Fruit fly (Drosophila melanogaster) whole organism, embryonic: Measurements from ENCODE around the gene Syx5.

Experiments
- BEAF-32 ChIP-seq: fragments of 200-800 bp; sonication (Bioruptor generic); optimal IDR thresholded peaks from 3 replicates; lab custom pipeline; 2017; ENCODE audit warnings: missing biosample characterization, missing genetic modification characterization, mild to moderate bottlenecking, moderate library complexity, missing genetic modification reagents
- CG1024 ChIP-seq: fragments of 200-800 bp; sonication (Bioruptor generic); IDR thresholded peaks from 2 replicates; pipeline ENCODE4 v1.3.6; 2022; ENCODE audit warnings: missing biosample characterization, missing genetic modification characterization
- CG10979 ChIP-seq: fragments of 200-800 bp; sonication (Bioruptor generic); optimal IDR thresholded peaks from 2 replicates; lab custom pipeline; 2018; ENCODE audit warnings: missing biosample characterization, mild to moderate bottlenecking, missing genetic modification characterization, moderate library complexity
- CG13424 ChIP-seq: fragments of 200-800 bp; sonication (Bioruptor generic); optimal IDR thresholded peaks from 2 replicates; lab custom pipeline; 2019; ENCODE audit warnings: missing biosample characterization, mild to moderate bottlenecking, missing genetic modification characterization, moderate library complexity
- CG15011 ChIP-seq: fragments of 200-800 bp; sonication (Bioruptor generic); optimal IDR thresholded peaks from 3 replicates; lab custom pipeline; 2018; ENCODE audit warnings: missing biosample characterization, mild to moderate bottlenecking, missing genetic modification characterization
- CG15073 ChIP-seq: fragments of 200-800 bp; sonication (Bioruptor generic); optimal IDR thresholded peaks from 2 replicates; lab custom pipeline; 2016; ENCODE audit warnings: missing biosample characterization, missing genetic modification characterization
- CG1529 ChIP-seq: fragments of 200-800 bp; sonication (Bioruptor generic); optimal IDR thresholded peaks from 3 replicates; lab custom pipeline; 2018; ENCODE audit warnings: missing biosample characterization, missing genetic modification characterization
- CG16779 ChIP-seq: fragments of 200-800 bp; sonication (Bioruptor generic); IDR thresholded peaks from 2 replicates; pipeline ENCODE4 v1.3.6; 2022; ENCODE audit warnings: missing biosample characterization, missing genetic modification characterization
- CG16813 ChIP-seq: fragments of 200-800 bp; sonication (Bioruptor generic); IDR thresholded peaks from 3 replicates; pipeline ENCODE4 v1.3.6; 2022; ENCODE audit warnings: missing biosample characterization, missing genetic modification characterization; ENCODE audit not compliant: partially characterized antibody
- CG18476 ChIP-seq: fragments of 200-800 bp; sonication (Bioruptor generic); optimal IDR thresholded peaks from 2 replicates; lab custom pipeline; 2016; ENCODE audit warnings: missing biosample characterization, mild to moderate bottlenecking, missing genetic modification characterization
- CG18764 ChIP-seq: fragments of 200-800 bp; sonication (Bioruptor generic); optimal IDR thresholded peaks from 3 replicates; lab custom pipeline; 2016; ENCODE audit warnings: missing biosample characterization, missing genetic modification characterization
- CG3163 ChIP-seq: fragments of 200-800 bp; sonication (Bioruptor generic); optimal IDR thresholded peaks from 3 replicates; lab custom pipeline; 2016; ENCODE audit warnings: missing biosample characterization, missing genetic modification characterization
- CG33213 ChIP-seq: fragments of 200-800 bp; sonication (Bioruptor generic); optimal IDR thresholded peaks from 3 replicates; lab custom pipeline; 2016; ENCODE audit warnings: missing biosample characterization, missing genetic modification characterization
- CG3407 ChIP-seq: fragments of 200-800 bp; sonication (Bioruptor generic); optimal IDR thresholded peaks from 2 replicates; lab custom pipeline; 2018; ENCODE audit warnings: missing biosample characterization, mild to moderate bottlenecking, missing genetic modification characterization
- CG3726 ChIP-seq: fragments of 200-800 bp; sonication (Bioruptor generic); IDR thresholded peaks from 3 replicates; pipeline ENCODE4, ENCODE4 v1.3.6; 2022; ENCODE audit warnings: missing biosample characterization, missing genetic modification characterization
- CG4360 ChIP-seq: fragments of 200-800 bp; sonication (Bioruptor generic); IDR thresholded peaks from 2 replicates; pipeline ENCODE4 v1.3.6; 2022; ENCODE audit warnings: missing biosample characterization, missing genetic modification characterization
- CG4730 ChIP-seq: fragments of 200-800 bp; sonication (Bioruptor generic); IDR thresholded peaks from 2 replicates; pipeline ENCODE4 v1.3.6; 2022; ENCODE audit warnings: missing biosample characterization, missing genetic modification characterization
- CG6254 ChIP-seq: fragments of 200-800 bp; sonication (Bioruptor generic); optimal IDR thresholded peaks from 3 replicates; lab custom pipeline; 2017; ENCODE audit warnings: mild to moderate bottlenecking, missing biosample characterization, missing genetic modification reagents, missing genetic modification characterization
- CG8478 ChIP-seq: fragments of >200 bp; optimal IDR thresholded peaks from 2 replicates; lab custom pipeline; 2018
- CG9727 ChIP-seq: fragments of 200-800 bp; sonication (Bioruptor generic); optimal IDR thresholded peaks from 3 replicates; lab custom pipeline; 2017; ENCODE audit warnings: missing biosample characterization, mild to moderate bottlenecking, missing genetic modification characterization
- CG9932 ChIP-seq: fragments of 200-800 bp; sonication (Bioruptor generic); IDR thresholded peaks from 2 replicates; pipeline ENCODE4 v1.3.6; 2022; ENCODE audit warnings: missing biosample characterization, missing genetic modification characterization
- CkIIα-i1 ChIP-seq: fragments of 200-800 bp; sonication (Bioruptor generic); IDR thresholded peaks from 2 replicates; pipeline ENCODE4 v1.3.6; 2022; ENCODE audit warnings: missing biosample characterization, missing genetic modification characterization
- Deaf1 ChIP-seq: fragments of 200-800 bp; optimal IDR thresholded peaks from 3 replicates; lab custom pipeline; 2019; ENCODE audit warnings: missing biosample characterization, mild to moderate bottlenecking, missing genetic modification characterization, moderate library complexity
- Dip3 ChIP-seq: fragments of 200-800 bp; sonication (Bioruptor generic); optimal IDR thresholded peaks from 3 replicates; lab custom pipeline; 2016; ENCODE audit warnings: missing biosample characterization, missing genetic modification characterization
- Fer1 ChIP-seq: fragments of 200-800 bp; sonication (Bioruptor generic); optimal IDR thresholded peaks from 2 replicates; lab custom pipeline; 2017; ENCODE audit warnings: missing biosample characterization, mild to moderate bottlenecking, missing genetic modification characterization
- GATAe ChIP-seq: fragments of 200-800 bp; sonication (Bioruptor generic); conservative IDR thresholded peaks from 2 replicates; pipeline ENCODE4 v1.3.6; 2022; ENCODE audit warnings: missing biosample characterization, missing genetic modification characterization
- MBD-R2 ChIP-seq: fragments of 200-800 bp; sonication (Bioruptor generic); IDR thresholded peaks from 2 replicates; pipeline ENCODE4 v1.3.6; 2022; ENCODE audit warnings: missing biosample characterization, missing genetic modification characterization
- MESR4 ChIP-seq: fragments of 200-800 bp; sonication (Bioruptor generic); optimal IDR thresholded peaks from 2 replicates; lab custom pipeline; 2018; ENCODE audit warnings: missing biosample characterization, mild to moderate bottlenecking, missing genetic modification characterization, moderate library complexity
- MTF-1 ChIP-seq: fragments of 200-800 bp; sonication (Bioruptor generic); optimal IDR thresholded peaks from 2 replicates; lab custom pipeline; 2018; ENCODE audit warnings: missing biosample characterization, mild to moderate bottlenecking, missing genetic modification characterization, borderline replicate concordance
- Opbp ChIP-seq: fragments of 200-800 bp; sonication (Bioruptor generic); IDR thresholded peaks from 3 replicates; pipeline ENCODE4 v1.3.6; 2022; ENCODE audit warnings: missing biosample characterization, missing genetic modification characterization; ENCODE audit not compliant: partially characterized antibody
- Optix ChIP-seq: fragments of 200-800 bp; sonication (Bioruptor generic); IDR thresholded peaks from 3 replicates; pipeline ENCODE4 v1.3.6; 2022; ENCODE audit warnings: missing biosample characterization, missing genetic modification characterization
- TFAM ChIP-seq: fragments of 200-800 bp; sonication (Bioruptor generic); optimal IDR thresholded peaks from 2 replicates; lab custom pipeline; 2017; ENCODE audit warnings: missing biosample characterization, missing genetic modification characterization, inconsistent platforms
- Tbp ChIP-seq: fragments of >200 bp; optimal IDR thresholded peaks from 2 replicates; lab custom pipeline; 2018; ENCODE audit warnings: missing biosample characterization, missing genetic modification characterization
- btn ChIP-seq: fragments of 200-800 bp; sonication (Bioruptor generic); optimal IDR thresholded peaks from 2 replicates; lab custom pipeline; 2016; ENCODE audit warnings: missing biosample characterization, missing genetic modification characterization
- dimm ChIP-seq: fragments of 200-800 bp; sonication (Bioruptor generic); IDR thresholded peaks from 2 replicates; pipeline ENCODE4 v1.3.6; 2022; ENCODE audit warnings: missing biosample characterization, missing genetic modification characterization
- dm ChIP-seq: fragments of 200-800 bp; sonication (Bioruptor generic); optimal IDR thresholded peaks from 3 replicates; lab custom pipeline; 2016; ENCODE audit warnings: missing biosample characterization, missing genetic modification characterization
- eyg ChIP-seq: fragments of 200-800 bp; sonication (Bioruptor generic); optimal IDR thresholded peaks from 3 replicates; lab custom pipeline; 2016; ENCODE audit warnings: missing biosample characterization, missing genetic modification characterization
- fru ChIP-seq: fragments of >200 bp; optimal IDR thresholded peaks from 2 replicates; lab custom pipeline; 2017
- gro ChIP-seq: fragments of 200-800 bp; sonication (Bioruptor generic); optimal IDR thresholded peaks from 2 replicates; lab custom pipeline; 2016; ENCODE audit warnings: missing biosample characterization, missing genetic modification characterization
- lbe ChIP-seq: fragments of 200-800 bp; sonication (Bioruptor generic); optimal IDR thresholded peaks from 2 replicates; lab custom pipeline; 2016; ENCODE audit warnings: missing biosample characterization, mild to moderate bottlenecking, missing genetic modification characterization
- mirr ChIP-seq: fragments of 200-800 bp; sonication (Bioruptor generic); optimal IDR thresholded peaks from 3 replicates; lab custom pipeline; 2018; ENCODE audit warnings: missing biosample characterization, mild to moderate bottlenecking, missing genetic modification characterization
- nom ChIP-seq: fragments of 200-800 bp; sonication (Bioruptor generic); optimal IDR thresholded peaks from 2 replicates; lab custom pipeline; 2017; ENCODE audit warnings: missing biosample characterization, missing genetic modification characterization, mild to moderate bottlenecking, moderate library complexity, missing genetic modification reagents
- org-1 ChIP-seq: fragments of 200-800 bp; sonication (Bioruptor generic); optimal IDR thresholded peaks from 2 replicates; lab custom pipeline; 2017; ENCODE audit warnings: missing biosample characterization, missing genetic modification characterization
- p53 ChIP-seq: fragments of 200-800 bp; sonication (Bioruptor generic); optimal IDR thresholded peaks from 2 replicates; lab custom pipeline; 2016; ENCODE audit warnings: missing biosample characterization, missing genetic modification characterization
- pan ChIP-seq, 4 experiments: fragments of >200 bp in 3 of 4; fragments of 200-800 bp in 1 of 4; sonication (Bioruptor generic) in 1 of 4; optimal IDR thresholded peaks in 3 of 4; IDR thresholded peaks in 1 of 4; 2 replicates each; pipeline versions ENCODE4 v1.3.6 to Lab custom; 2017 to 2022; ENCODE audit warnings: missing biosample characterization in 2 of 4, missing genetic modification characterization in 2 of 4, mixed read lengths in 1 of 4
- pnt ChIP-seq: fragments of 200-800 bp; sonication (Bioruptor generic); optimal IDR thresholded peaks from 3 replicates; lab custom pipeline; 2016; ENCODE audit warnings: missing biosample characterization, missing genetic modification characterization
- tna ChIP-seq: fragments of 200-800 bp; sonication (Bioruptor generic); IDR thresholded peaks from 2 replicates; pipeline ENCODE4 v1.3.6; 2022; ENCODE audit warnings: missing biosample characterization, missing genetic modification characterization; ENCODE audit not compliant: partially characterized antibody
- vnd ChIP-seq: fragments of 200-800 bp; sonication (Bioruptor generic); IDR thresholded peaks from 3 replicates; pipeline ENCODE4 v1.3.6; 2022; ENCODE audit warnings: missing biosample characterization, missing genetic modification characterization; ENCODE audit not compliant: partially characterized antibody
- zen ChIP-seq: fragments of 200-800 bp; sonication (Bioruptor generic); optimal IDR thresholded peaks from 3 replicates; lab custom pipeline; 2018; ENCODE audit warnings: missing biosample characterization, mild to moderate bottlenecking, missing genetic modification characterization, moderate library complexity
- zfh2 ChIP-seq: fragments of 200-800 bp; sonication (Bioruptor generic); optimal IDR thresholded peaks from 2 replicates; lab custom pipeline; 2016; ENCODE audit warnings: missing biosample characterization, missing genetic modification characterization

Gene Syx5

dm6 chr2L:16285692-16286359 lies 21.3 kb upstream of the Syx5 start (continued):
- TF ChIP-seq CG3726 (GFP tag; lab: Robert Waterston, UW) (no peak), zen (tag; lab: Kevin White, UChicago) (peak; percentile 88), lbe (peak; percentile 78), org-1 (peak; percentile 69), CG16813 (GFP tag; lab: Robert Waterston, UW) (no peak), btn (GFP tag; lab: Kevin White, UChicago) (peak; percentile 68), CG18764 (GFP tag; lab: Kevin White, UChicago) (peak; percentile 83), Opbp (no peak), BEAF-32 (GFP tag; lab: Kevin White, UChicago) (no peak), CG4360 (GFP tag; lab: Robert Waterston, UW) (no peak), TFAM (GFP tag; lab: Kevin White, UChicago) (peak; percentile 63), CG15011 (GFP tag; lab: Kevin White, UChicago) (peak; percentile 77), CG8478 (lab: Kevin White, UChicago) (no peak), CG16779 (no peak), pnt (peak; percentile 87), MBD-R2 (GFP tag; lab: Robert Waterston, UW) (no peak), dimm (no peak), Deaf1 (tag; lab: Kevin White, UChicago) (peak; percentile 54), vnd (GFP tag; lab: Robert Waterston, UW) (no peak), gro (GFP tag; lab: Kevin White, UChicago) (peak; percentile 86), CG13424 (tag; lab: Kevin White, UChicago) (peak; percentile 87), Fer1 (GFP tag; lab: Kevin White, UChicago) (peak; percentile 79), CkIIα-i1 (GFP tag; lab: Robert Waterston, UW) (no peak), MTF-1 (GFP tag; lab: Kevin White, UChicago) (peak; percentile 67), zfh2 (GFP tag; lab: Kevin White, UChicago) (peak; percentile 85), CG6254 (GFP tag; lab: Kevin White, UChicago) (peak; percentile 80), GATAe (GFP tag; lab: Robert Waterston, UW) (no peak), pan (optimal IDR thresholded peaks at IDR 0.05; lab: Kevin White, UChicago) (no peak), pan (GFP tag; optimal IDR thresholded peaks at IDR 0.05 in 1 of 2, IDR thresholded peaks at IDR 0.05 in 1 of 2) (no peak), CG3407 (GFP tag; lab: Kevin White, UChicago) (peak; percentile 59), eyg (peak; percentile 57), p53 (GFP tag; lab: Kevin White, UChicago) (peak; percentile 54), CG33213 (GFP tag; lab: Kevin White, UChicago) (peak; percentile 82), fru (lab: Kevin White, UChicago) (no peak), CG3163 (GFP tag; lab: Kevin White, UChicago) (peak; percentile 68), CG10979 (peak; percentile 90), CG1529 (GFP tag; lab: Kevin White, UChicago) (peak; percentile 73), nom (GFP tag; lab: Kevin White, UChicago) (peak; percentile 12), CG9727 (GFP tag; lab: Kevin White, UChicago) (peak; percentile 77), CG18476 (peak; percentile 84), CG4730 (GFP tag; lab: Robert Waterston, UW) (no peak), tna (no peak), mirr (GFP tag; lab: Kevin White, UChicago) (peak; percentile 48), CG9932 (GFP tag; lab: Robert Waterston, UW) (no peak), CG1024 (GFP tag; lab: Robert Waterston, UW) (no peak), Dip3 (GFP tag; lab: Kevin White, UChicago) (peak; percentile 86), CG15073 (GFP tag; lab: Kevin White, UChicago) (no peak), Optix (no peak), MESR4 (GFP tag; lab: Kevin White, UChicago) (peak; percentile 28), dm (GFP tag; lab: Kevin White, UChicago) (peak; percentile 67), Tbp (GFP tag; lab: Kevin White, UChicago) (no peak)
